Fruit fly (Drosophila melanogaster) ovary, adult (tissue): ENCODE data around the gene ed.

ENCODE experiments used
- CG17801 ChIP-seq: fragments of 200-800 bp; optimal IDR thresholded peaks from 2 replicates; lab custom pipeline; 2019; ENCODE audit warnings: missing biosample characterization, mild to moderate bottlenecking, missing genetic modification characterization, moderate library complexity; ENCODE audit not compliant: partially characterized antibody

Gene ed

dm6 chr2L:4063430-4063829 is 32.3 kb downstream of the ed start:
- no peak for TF ChIP-seq CG17801

dm6 chr2L:4065182-4065581 is 34.0 kb downstream of the ed start:
- TF ChIP-seq CG17801 = no peak

- no peak for TF ChIP-seq CG17801
These were observed 37.9 kb downstream of the ed start for dm6 chr2L:4069029-4069428.

- TF ChIP-seq CG17801 = no peak
These were observed 38.4 kb downstream of the ed start for dm6 chr2L:4069573-4069972.

- TF ChIP-seq CG17801 = no peak
These were observed 39.3 kb downstream of the ed start for dm6 chr2L:4070442-4070841.

dm6 chr2L:4071558-4071957 is 40.4 kb downstream of the ed start:
- no peak for TF ChIP-seq CG17801

dm6 chr2L:4075783-4076182 is 44.6 kb downstream of the ed start:
- TF ChIP-seq CG17801 = no peak

dm6 chr2L:4080768-4081167 is 49.6 kb downstream of the ed start:
- TF ChIP-seq CG17801 = no peak

dm6 chr2L:4084166-4084565 is 53.0 kb downstream of the ed start:
- no peak for TF ChIP-seq CG17801

- TF ChIP-seq CG17801 = no peak
These were observed 58.4 kb downstream of the ed start for dm6 chr2L:4089613-4090012.

dm6 chr2L:4091720-4092119 is 60.5 kb downstream of the ed start:
- TF ChIP-seq CG17801 = no peak

- no peak for TF ChIP-seq CG17801
These were observed 62.6 kb downstream of the ed start for dm6 chr2L:4093728-4094324.

- TF ChIP-seq CG17801 = no peak
These were observed 65.4 kb downstream of the ed start for dm6 chr2L:4096552-4096951.

dm6 chr2L:4110132-4110531 is 79.0 kb downstream of the ed start:
- TF ChIP-seq CG17801 = no peak

dm6 chr2L:4116656-4117055 is 85.5 kb downstream of the ed start:
- no peak for TF ChIP-seq CG17801

dm6 chr2L:4118983-4119670 is 88.0 kb downstream of the ed start:
- no peak for TF ChIP-seq CG17801

- no peak for TF ChIP-seq CG17801
These were observed 88.9 kb downstream of the ed start, which contains the start of gene Sr-CIII for dm6 chr2L:4120043-4120442. Sr-CIII (plus strand) TSS chr2L:4120343.

dm6 chr2L:4121402-4121801 is 90.2 kb downstream of the ed start, which contains the start of gene Sr-CI:
Sr-CI (plus strand) TSS chr2L:4121702.
- no peak for TF ChIP-seq CG17801

- no peak for TF ChIP-seq CG17801
These were observed 91.9 kb downstream of the ed start for dm6 chr2L:4123050-4123449.
